Fruit fly (Drosophila melanogaster): ENCODE data around the gene Gr93c.

The Gr93c gene

DNA sequence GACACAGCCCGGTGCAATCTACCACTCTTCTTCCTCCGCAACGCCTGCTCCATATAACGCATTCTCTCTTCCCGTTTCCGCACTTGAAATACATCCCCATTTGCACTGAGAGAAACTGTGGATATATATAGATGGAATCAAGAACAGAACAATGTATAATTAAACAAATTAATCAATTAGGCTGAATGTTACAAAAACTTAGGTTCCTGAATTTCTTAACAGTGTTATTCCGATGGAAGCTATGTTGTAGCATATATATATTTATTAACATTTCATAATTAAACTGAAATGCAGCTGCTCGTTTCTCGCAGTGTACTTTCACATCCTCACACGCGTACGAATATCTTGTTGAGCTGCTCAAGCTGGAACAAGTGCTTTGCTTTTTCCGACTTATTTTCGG lies 14.4 kb upstream of the Gr93c start (continued):
- TF ChIP-seq nmo (GFP tag; optimal IDR thresholded peaks at IDR 0.05) (peak; percentile 63), crol (GFP tag; IDR thresholded peaks at IDR 0.05) (0 out of 2 replicates have a peak, but pooled peaks have one; percentile 17), Lim3 (GFP tag; IDR thresholded peaks at IDR 0.05) (no peak), ara (GFP tag; IDR thresholded peaks at IDR 0.05) (peak; percentile 54; the same call in 1 of the 2 replicates), CG18011 (GFP tag; optimal IDR thresholded peaks at IDR 0.05) (no peak), yki (optimal IDR thresholded peaks at IDR 0.05) (no peak), Taf1 (GFP tag; IDR thresholded peaks at IDR 0.05) (no peak), CG2202 (tag; optimal IDR thresholded peaks at IDR 0.05) (peak; percentile 42), fd102C (GFP tag; optimal IDR thresholded peaks at IDR 0.05) (peak; percentile 16), CG12236 (GFP tag; optimal IDR thresholded peaks at IDR 0.05) (peak; percentile 47), CG17328 (GFP tag; IDR thresholded peaks at IDR 0.05) (peak; percentile 53; the same call in 1 of the 2 replicates), stc (GFP tag; IDR thresholded peaks at IDR 0.05) (no peak; the same call in 1 of the 2 replicates), Hr51 (GFP tag; optimal IDR thresholded peaks at IDR 0.05) (peak; percentile 9 to 35), CG1603 (tag; optimal IDR thresholded peaks at IDR 0.05) (peak; percentile 49), CG1529 (GFP tag; optimal IDR thresholded peaks at IDR 0.05) (peak; percentile 40), sens-2 (GFP tag; IDR thresholded peaks at IDR 0.05) (peak; percentile 71), slp2 (GFP tag; optimal IDR thresholded peaks at IDR 0.05) (no peak), CG15479 (GFP tag; optimal IDR thresholded peaks at IDR 0.05) (no peak), H2.0 (GFP tag; IDR thresholded peaks at IDR 0.05) (no peak), CG30431 (GFP tag; optimal IDR thresholded peaks at IDR 0.05) (peak; percentile 50), CG9727 (GFP tag; optimal IDR thresholded peaks at IDR 0.05) (peak; percentile 63), CG17912 (GFP tag; optimal IDR thresholded peaks at IDR 0.05) (no peak), CG4854 (GFP tag; optimal IDR thresholded peaks at IDR 0.05) (no peak), CG4820 (GFP tag; optimal IDR thresholded peaks at IDR 0.05) (peak; percentile 2), Pdp1 (GFP tag; optimal IDR thresholded peaks at IDR 0.05) (peak; percentile 12 to 34), Scr (GFP tag; IDR thresholded peaks at IDR 0.05; ENCODE audit: partially characterized antibody) (no peak), p53 (GFP tag; optimal IDR thresholded peaks at IDR 0.05) (no peak), hth (optimal IDR thresholded peaks at IDR 0.05) (no peak), Hmx (GFP tag; optimal IDR thresholded peaks at IDR 0.05) (no peak), CG1602 (GFP tag; optimal IDR thresholded peaks at IDR 0.05) (peak; percentile 32), Neu2 (GFP tag; optimal IDR thresholded peaks at IDR 0.05; ENCODE audit: borderline replicate concordance) (no peak), CG18599 (GFP tag; optimal IDR thresholded peaks at IDR 0.05) (no peak), CG16813 (GFP tag; IDR thresholded peaks at IDR 0.05; ENCODE audit: partially characterized antibody) (no peak), unpg (GFP tag; optimal IDR thresholded peaks at IDR 0.05) (peak; percentile 57), CG33557 (GFP tag; optimal IDR thresholded peaks at IDR 0.05) (peak; percentile 57), CG9876 (GFP tag; optimal IDR thresholded peaks at IDR 0.05) (no peak), ind (GFP tag; optimal IDR thresholded peaks at IDR 0.05) (peak; percentile 1), CG3838 (GFP tag; optimal IDR thresholded peaks at IDR 0.05) (no peak), CG11560 (tag; IDR thresholded peaks at IDR 0.05) (no peak), az2 (GFP tag; optimal IDR thresholded peaks at IDR 0.05) (peak; percentile 60), CG17568 (GFP tag; optimal IDR thresholded peaks at IDR 0.05) (no peak), sob (GFP tag; IDR thresholded peaks at IDR 0.05) (no peak), Spps (tag; optimal IDR thresholded peaks at IDR 0.05) (peak; percentile 37), repo (GFP tag; optimal IDR thresholded peaks at IDR 0.05) (no peak), Hey (tag; optimal IDR thresholded peaks at IDR 0.05) (no peak), CG12769 (tag; optimal IDR thresholded peaks at IDR 0.05) (peak; percentile 14), CG2116 (GFP tag; optimal IDR thresholded peaks at IDR 0.05) (peak; percentile 5), usp (GFP tag; optimal IDR thresholded peaks at IDR 0.05) (no peak), esg (GFP tag; conservative IDR thresholded peaks at IDR 0.05) (no peak; the same call in 1 of the 2 replicates), CG15696 (tag; optimal IDR thresholded peaks at IDR 0.05) (peak; percentile 62), CG17385 (GFP tag; optimal IDR thresholded peaks at IDR 0.05) (peak; percentile 41)

Data from whole organism, embryonic.